Worm (Caenorhabditis elegans) whole organism, L2 larva: ENCODE measurements around the gene cdc-50.B.

Experiments
- F13H6.1 ChIP-seq: sonication (generic microtip); optimal IDR thresholded peaks from 2 replicates; lab custom pipeline; 2016; ENCODE audit warnings: missing genetic modification characterization, missing compliant biosample characterization
- R02D3.7 ChIP-seq: fragments of 150-350 bp; optimal IDR thresholded peaks from 2 replicates; lab custom pipeline; 2014; ENCODE audit warnings: missing biosample characterization, missing genetic modification characterization
- ZK546.5 ChIP-seq: sonication (generic microtip); optimal IDR thresholded peaks from 2 replicates; lab custom pipeline; 2017; ENCODE audit warnings: missing biosample characterization, missing genetic modification characterization
- alr-1 ChIP-seq: fragments of 150-350 bp; optimal IDR thresholded peaks from 2 replicates; lab custom pipeline; 2014; ENCODE audit warnings: missing biosample characterization, missing genetic modification characterization
- aly-2 ChIP-seq: fragments of 150-350 bp; optimal IDR thresholded peaks from 2 replicates; lab custom pipeline; 2014; ENCODE audit warnings: missing biosample characterization, missing genetic modification characterization
- ama-1 ChIP-seq: fragments of 150-350 bp; optimal IDR thresholded peaks from 2 replicates; lab custom pipeline; 2018; ENCODE audit warnings: inconsistent platforms
- blmp-1 ChIP-seq: sonication (generic microtip); optimal IDR thresholded peaks from 2 replicates; lab custom pipeline; 2017; ENCODE audit warnings: missing genetic modification characterization, mild to moderate bottlenecking, missing compliant biosample characterization, antibody characterized with exemption, moderate library complexity; ENCODE audit not compliant: insufficient read depth
- ceh-16 ChIP-seq: fragments of 150-350 bp; optimal IDR thresholded peaks from 2 replicates; lab custom pipeline; 2014; ENCODE audit warnings: missing biosample characterization, missing genetic modification characterization
- ceh-82 ChIP-seq: fragments of 150-350 bp; optimal IDR thresholded peaks from 2 replicates; lab custom pipeline; 2014; ENCODE audit warnings: missing biosample characterization, missing genetic modification characterization
- crh-2 ChIP-seq: sonication (generic microtip); optimal IDR thresholded peaks from 2 replicates; lab custom pipeline; 2017; ENCODE audit warnings: missing biosample characterization, missing genetic modification characterization
- dmd-4 ChIP-seq: sonication (generic microtip); optimal IDR thresholded peaks from 2 replicates; lab custom pipeline; 2017; ENCODE audit warnings: missing biosample characterization, missing genetic modification characterization
- egl-27 ChIP-seq: sonication (generic microtip); optimal IDR thresholded peaks from 3 replicates; lab custom pipeline; 2017; ENCODE audit warnings: missing biosample characterization, missing genetic modification reagents, missing genetic modification characterization
- elt-1 ChIP-seq: fragments of 150-350 bp; optimal IDR thresholded peaks from 2 replicates; lab custom pipeline; 2014; ENCODE audit warnings: missing biosample characterization, missing genetic modification characterization
- elt-3 ChIP-seq: sonication (generic microtip); optimal IDR thresholded peaks from 2 replicates; lab custom pipeline; 2017; ENCODE audit warnings: missing biosample characterization, missing genetic modification characterization
- gmeb-1 ChIP-seq: fragments of 150-350 bp; optimal IDR thresholded peaks from 2 replicates; lab custom pipeline; 2014; ENCODE audit warnings: missing biosample characterization, missing genetic modification characterization
- lin-11 ChIP-seq: fragments of 150-350 bp; sonication (generic microtip); optimal IDR thresholded peaks from 2 replicates; lab custom pipeline; 2014; ENCODE audit warnings: missing biosample characterization, missing genetic modification characterization, inconsistent platforms, mixed read lengths
- lin-13 ChIP-seq: fragments of 150-350 bp; optimal IDR thresholded peaks from 2 replicates; lab custom pipeline; 2014; ENCODE audit warnings: missing biosample characterization, missing genetic modification reagents, missing genetic modification characterization
- lin-39 ChIP-seq: fragments of 150-350 bp; optimal IDR thresholded peaks from 2 replicates; lab custom pipeline; 2014; ENCODE audit warnings: missing biosample characterization, missing genetic modification reagents, missing genetic modification characterization
- lsy-2 ChIP-seq, 2 experiments: fragments of 150-350 bp in 1 of 2; sonication (generic microtip) in 1 of 2; optimal IDR thresholded peaks; 2 replicates each; lab custom pipeline; 2014 to 2017; ENCODE audit warnings: missing biosample characterization in 2 of 2, missing genetic modification characterization in 2 of 2
- mbf-1 ChIP-seq: sonication (generic microtip); optimal IDR thresholded peaks from 2 replicates; lab custom pipeline; 2017; ENCODE audit warnings: missing biosample characterization, missing genetic modification characterization
- nhr-10 ChIP-seq: sonication (generic microtip); optimal IDR thresholded peaks from 2 replicates; lab custom pipeline; 2017; ENCODE audit warnings: missing biosample characterization, missing genetic modification characterization
- nhr-12 ChIP-seq: fragments of 150-350 bp; optimal IDR thresholded peaks from 2 replicates; lab custom pipeline; 2014; ENCODE audit warnings: missing biosample characterization, missing genetic modification characterization
- nhr-129 ChIP-seq: fragments of 150-350 bp; optimal IDR thresholded peaks from 2 replicates; lab custom pipeline; 2014; ENCODE audit warnings: missing biosample characterization, missing genetic modification characterization
- nhr-21 ChIP-seq: fragments of 150-350 bp; optimal IDR thresholded peaks from 2 replicates; lab custom pipeline; 2014; ENCODE audit warnings: missing biosample characterization, missing genetic modification characterization
- nhr-23 ChIP-seq: fragments of 150-350 bp; optimal IDR thresholded peaks from 2 replicates; lab custom pipeline; 2014; ENCODE audit warnings: missing biosample characterization, missing genetic modification reagents, missing genetic modification characterization
- nhr-237 ChIP-seq: fragments of 150-350 bp; optimal IDR thresholded peaks from 2 replicates; lab custom pipeline; 2014; ENCODE audit warnings: missing biosample characterization, missing genetic modification characterization
- nhr-25 ChIP-seq: fragments of 150-350 bp; sonication (generic microtip); optimal IDR thresholded peaks from 3 replicates; lab custom pipeline; 2014; ENCODE audit warnings: missing biosample characterization, missing genetic modification characterization
- nhr-6 ChIP-seq: fragments of 150-350 bp; optimal IDR thresholded peaks from 2 replicates; lab custom pipeline; 2014; ENCODE audit warnings: missing biosample characterization, missing genetic modification characterization
- peb-1 ChIP-seq: fragments of 150-350 bp; optimal IDR thresholded peaks from 2 replicates; lab custom pipeline; 2014; ENCODE audit warnings: missing biosample characterization, missing genetic modification characterization
- skn-1 ChIP-seq: sonication (generic microtip); optimal IDR thresholded peaks from 2 replicates; lab custom pipeline; 2017; ENCODE audit warnings: missing biosample characterization, missing genetic modification characterization
- sma-3 ChIP-seq: sonication (generic microtip); optimal IDR thresholded peaks from 2 replicates; lab custom pipeline; 2016; ENCODE audit warnings: missing genetic modification reagents, missing genetic modification characterization, missing compliant biosample characterization
- sma-9 ChIP-seq, 2 experiments: fragments of 150-350 bp in 1 of 2; sonication (generic microtip) in 1 of 2; optimal IDR thresholded peaks; 2 replicates each; lab custom pipeline; 2014 to 2016; ENCODE audit warnings: missing genetic modification characterization in 2 of 2, mild to moderate bottlenecking in 1 of 2, missing biosample characterization in 1 of 2, missing compliant biosample characterization in 1 of 2, missing genetic modification reagents in 1 of 2, moderate library complexity in 1 of 2
- unc-39 ChIP-seq: fragments of 150-350 bp; optimal IDR thresholded peaks from 2 replicates; lab custom pipeline; 2014; ENCODE audit warnings: missing biosample characterization, missing genetic modification characterization
- unc-55 ChIP-seq: fragments of 150-350 bp; sonication (generic microtip); optimal IDR thresholded peaks from 3 replicates; lab custom pipeline; 2014; ENCODE audit warnings: missing biosample characterization, missing genetic modification reagents, missing genetic modification characterization
- unc-62 ChIP-seq: fragments of 150-350 bp; optimal IDR thresholded peaks from 2 replicates; lab custom pipeline; 2014; ENCODE audit warnings: missing biosample characterization, missing genetic modification reagents, missing genetic modification characterization
- zag-1 ChIP-seq: fragments of 150-350 bp; optimal IDR thresholded peaks from 2 replicates; lab custom pipeline; 2014; ENCODE audit warnings: missing biosample characterization, missing genetic modification characterization
- ztf-1 ChIP-seq: fragments of 200-800 bp; sonication (Bioruptor generic); conservative IDR thresholded peaks from 2 replicates; pipeline ENCODE4 v1.3.6; 2022; ENCODE audit warnings: missing genetic modification characterization, missing compliant biosample characterization
- ztf-11 ChIP-seq: sonication (generic microtip); optimal IDR thresholded peaks from 2 replicates; lab custom pipeline; 2017; ENCODE audit warnings: missing biosample characterization, missing genetic modification characterization
- ztf-4 ChIP-seq: fragments of 150-350 bp; optimal IDR thresholded peaks from 2 replicates; lab custom pipeline; 2014; ENCODE audit warnings: missing biosample characterization, missing genetic modification characterization

The cdc-50.B gene

DNA sequence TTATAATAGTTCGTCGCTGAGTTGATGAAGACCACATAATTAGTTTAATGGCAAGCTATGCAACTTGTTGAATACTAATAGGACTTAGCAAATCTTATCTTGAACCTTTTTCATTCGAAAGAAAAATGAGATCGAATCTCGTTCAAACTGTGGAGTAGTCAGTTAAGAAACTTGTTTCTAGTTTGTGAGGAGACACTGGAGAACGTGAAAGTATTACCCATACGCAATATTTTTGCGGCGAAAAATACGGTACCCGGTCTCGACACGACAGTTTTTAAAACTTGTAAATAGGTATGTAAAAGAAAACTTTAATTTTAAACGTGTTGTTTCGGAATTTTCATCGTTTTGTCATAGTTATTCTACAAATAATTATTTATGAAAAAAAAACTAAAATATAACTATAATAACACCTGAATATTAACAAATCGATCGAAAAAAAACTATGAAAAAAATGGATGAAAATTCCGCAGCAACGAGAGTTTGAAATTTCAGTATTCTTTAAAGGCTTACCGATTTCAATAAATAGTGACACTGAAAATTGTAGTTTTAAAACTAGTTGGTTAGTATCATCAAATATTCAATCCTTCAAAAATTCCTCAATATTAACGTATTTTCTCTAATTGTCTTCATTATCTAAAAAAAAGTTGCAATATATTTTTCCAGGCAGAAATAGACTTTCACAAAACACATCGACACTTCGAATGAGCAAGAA, 18.9 kb upstream of the cdc-50.B start, which contains the start of the genes F20C5.7 and parg-1:
F20C5.7 (minus strand) TSS at position 101 of the 712 bp plus-strand sequence.
parg-1 (plus strand) TSS at position 662 of the 712 bp plus-strand sequence.
- TF ChIP-seq ztf-11 (tag; lab: Kevin White, UChicago) (no peak), sma-3 (no peak), peb-1 (no peak), gmeb-1 (tag; lab: Kevin White, UChicago) (no peak), R02D3.7 (tag; lab: Kevin White, UChicago) (no peak), unc-39 (tag; lab: Kevin White, UChicago) (no peak), zag-1 (tag; lab: Kevin White, UChicago) (no peak), lin-13 (no peak), sma-9 (GFP tag; optimal IDR thresholded peaks at IDR 0.05; lab: Kevin White, UChicago) (no peak), sma-9 (tag; optimal IDR thresholded peaks at IDR 0.05; lab: Kevin White, UChicago) (no peak), elt-1 (tag; lab: Kevin White, UChicago) (no peak), dmd-4 (no peak), mbf-1 (tag; lab: Kevin White, UChicago) (no peak), ceh-82 (no peak), aly-2 (no peak), alr-1 (tag; lab: Kevin White, UChicago) (no peak), unc-62 (GFP tag; lab: Kevin White, UChicago) (no peak), ceh-16 (tag; lab: Kevin White, UChicago) (no peak), unc-55 (no peak), skn-1 (tag; lab: Kevin White, UChicago) (no peak), ama-1 (no peak)
- TF ChIP-seq, all 48 proteins: peak for 0

ce11 chrIV:8748967-8749366, 15.7 kb upstream of the cdc-50.B start:
- TF ChIP-seq ama-1 (no peak), egl-27 (tag; lab: Kevin White, UChicago) (no peak), alr-1 (tag; lab: Kevin White, UChicago) (no peak), sma-3 (no peak), unc-62 (GFP tag; lab: Kevin White, UChicago) (no peak), sma-9 (GFP tag; optimal IDR thresholded peaks at IDR 0.05; lab: Kevin White, UChicago) (no peak), sma-9 (tag; optimal IDR thresholded peaks at IDR 0.05; lab: Kevin White, UChicago) (no peak), unc-55 (no peak), ceh-16 (tag; lab: Kevin White, UChicago) (no peak), nhr-237 (tag; lab: Kevin White, UChicago) (no peak)

ce11 chrIV:8752492-8752891, 12.2 kb upstream of the cdc-50.B start:
- TF ChIP-seq lin-39 (tag; lab: Kevin White, UChicago) (no peak), nhr-129 (tag; lab: Kevin White, UChicago) (no peak)
- TF ChIP-seq, all 48 proteins: peak for 0

DNA sequence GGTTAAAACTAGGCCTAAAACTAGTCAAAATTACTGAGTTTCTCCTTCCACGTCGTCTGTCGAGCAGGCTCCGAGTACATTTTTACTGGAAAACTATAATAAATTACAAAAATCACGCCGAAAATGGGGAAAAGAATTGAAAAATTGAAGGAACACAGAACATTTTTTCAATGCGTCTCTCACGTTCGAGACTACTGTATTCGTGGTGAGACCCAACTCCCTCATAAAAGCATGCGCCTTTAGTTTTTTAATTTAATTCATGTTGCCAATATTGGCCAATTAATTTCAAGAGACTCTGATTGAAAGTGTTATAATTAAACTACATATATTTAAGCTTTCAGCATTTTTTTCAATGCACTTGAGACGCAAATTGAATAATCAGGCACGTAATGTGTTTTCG, 10.5 kb upstream of the cdc-50.B start:
- TF ChIP-seq mbf-1 (tag; lab: Kevin White, UChicago) (no peak), nhr-10 (no peak), elt-3 (tag; lab: Kevin White, UChicago) (no peak), dmd-4 (no peak), lsy-2 (tag; optimal IDR thresholded peaks at IDR 0.05; lab: Kevin White, UChicago) (no peak), ztf-1 (no peak), egl-27 (tag; lab: Kevin White, UChicago) (no peak), F13H6.1 (tag; lab: Kevin White, UChicago) (no peak), sma-9 (GFP tag; optimal IDR thresholded peaks at IDR 0.05; lab: Kevin White, UChicago) (no peak), sma-9 (tag; optimal IDR thresholded peaks at IDR 0.05; lab: Kevin White, UChicago) (no peak), nhr-6 (tag; lab: Kevin White, UChicago) (no peak), nhr-21 (tag; lab: Kevin White, UChicago) (no peak), gmeb-1 (tag; lab: Kevin White, UChicago) (no peak), unc-39 (tag; lab: Kevin White, UChicago) (no peak), sma-3 (no peak), ztf-4 (tag; lab: Kevin White, UChicago) (no peak), nhr-25 (no peak)

- TF ChIP-seq ztf-4 (tag; lab: Kevin White, UChicago) = no peak
- TF ChIP-seq ceh-82 = no peak
- no peak for TF ChIP-seq blmp-1 (tag; lab: Kevin White, UChicago)
- no peak for TF ChIP-seq ceh-16 (tag; lab: Kevin White, UChicago)
- TF ChIP-seq nhr-10 = no peak
- TF ChIP-seq elt-3 (tag; lab: Kevin White, UChicago) = no peak
- no peak for TF ChIP-seq aly-2
- TF ChIP-seq lsy-2 (tag; optimal IDR thresholded peaks at IDR 0.05; lab: Kevin White, UChicago) = no peak
- TF ChIP-seq nhr-12 = no peak
- no peak for TF ChIP-seq lin-11 (tag; lab: Kevin White, UChicago)
- no peak for TF ChIP-seq crh-2
- no peak for TF ChIP-seq nhr-23
- TF ChIP-seq unc-55 = no peak
- no peak for TF ChIP-seq unc-39 (tag; lab: Kevin White, UChicago)
- TF ChIP-seq ZK546.5 = no peak
- no peak for TF ChIP-seq ama-1
- no peak for TF ChIP-seq alr-1 (tag; lab: Kevin White, UChicago)
- TF ChIP-seq nhr-25 = no peak
- no peak for TF ChIP-seq unc-62 (GFP tag; lab: Kevin White, UChicago)
- no peak for TF ChIP-seq elt-1 (tag; lab: Kevin White, UChicago)
Observed at ce11 chrIV:8754727-8755126, 9.9 kb upstream of the cdc-50.B start, which contains the start of gene elli-1. Gene elli-1, minus strand, starts transcription at chrIV:8754827.
